Fruit fly (Drosophila melanogaster) whole organism, embryonic: ENCODE measurements around the gene Pp1alpha-96A.

Experiments
- Bteb2 ChIP-seq: fragments of 200-800 bp; sonication (Bioruptor generic); optimal IDR thresholded peaks from 2 replicates; lab custom pipeline; 2016; ENCODE audit warnings: missing biosample characterization, missing genetic modification characterization
- CG10431 ChIP-seq: fragments of 200-800 bp; sonication (Bioruptor generic); optimal IDR thresholded peaks from 3 replicates; lab custom pipeline; 2018; ENCODE audit warnings: missing biosample characterization, mild to moderate bottlenecking, missing genetic modification characterization
- CG11723 ChIP-seq: fragments of 200-800 bp; sonication (Bioruptor generic); optimal IDR thresholded peaks from 2 replicates; lab custom pipeline; 2017; ENCODE audit warnings: missing biosample characterization, mild to moderate bottlenecking, missing genetic modification characterization
- CG12942 ChIP-seq: fragments of 200-800 bp; sonication (Bioruptor generic); optimal IDR thresholded peaks from 3 replicates; lab custom pipeline; 2016; ENCODE audit warnings: missing biosample characterization, missing genetic modification characterization
- CG13287 ChIP-seq: fragments of 200-800 bp; sonication (Bioruptor generic); IDR thresholded peaks from 2 replicates; pipeline ENCODE4 v1.3.6; 2022; ENCODE audit warnings: missing biosample characterization, missing genetic modification characterization; ENCODE audit not compliant: partially characterized antibody
- CG13624 ChIP-seq: fragments of 200-800 bp; sonication (Bioruptor generic); optimal IDR thresholded peaks from 2 replicates; lab custom pipeline; 2016; ENCODE audit warnings: missing biosample characterization, missing genetic modification characterization
- CG13894 ChIP-seq: fragments of 200-800 bp; sonication (Bioruptor generic); optimal IDR thresholded peaks from 3 replicates; lab custom pipeline; 2018; ENCODE audit warnings: missing biosample characterization, mild to moderate bottlenecking, missing genetic modification characterization, moderate library complexity
- CG14710 ChIP-seq: fragments of 200-800 bp; sonication (Bioruptor generic); optimal IDR thresholded peaks from 3 replicates; lab custom pipeline; 2019; ENCODE audit warnings: missing biosample characterization, mild to moderate bottlenecking, missing genetic modification characterization, moderate library complexity
- CG15269 ChIP-seq: fragments of 200-800 bp; sonication (Bioruptor generic); optimal IDR thresholded peaks from 2 replicates; lab custom pipeline; 2018; ENCODE audit warnings: missing biosample characterization, mild to moderate bottlenecking, missing genetic modification characterization, moderate library complexity
- CG17361 ChIP-seq: fragments of 200-800 bp; sonication (Bioruptor generic); IDR thresholded peaks from 3 replicates; pipeline ENCODE4 v1.3.6; 2022; ENCODE audit warnings: missing biosample characterization, missing genetic modification characterization
- CG18619 ChIP-seq: fragments of 200-800 bp; sonication (Bioruptor generic); optimal IDR thresholded peaks from 3 replicates; lab custom pipeline; 2017; ENCODE audit warnings: missing biosample characterization, mild to moderate bottlenecking, missing genetic modification characterization
- CG30020 ChIP-seq: fragments of 200-800 bp; optimal IDR thresholded peaks from 2 replicates; lab custom pipeline; 2019; ENCODE audit warnings: missing biosample characterization, mild to moderate bottlenecking, missing genetic modification characterization, moderate library complexity
- CG31224 ChIP-seq: fragments of 200-800 bp; sonication (Bioruptor generic); IDR thresholded peaks from 2 replicates; pipeline ENCODE4 v1.3.6; 2022; ENCODE audit warnings: missing biosample characterization, missing genetic modification characterization
- CG32532 ChIP-seq: fragments of 200-800 bp; sonication (Bioruptor generic); IDR thresholded peaks from 2 replicates; pipeline ENCODE4 v1.3.6; 2022; ENCODE audit warnings: missing biosample characterization, missing genetic modification characterization
- CG3281 ChIP-seq: fragments of 200-800 bp; sonication (Bioruptor generic); optimal IDR thresholded peaks from 3 replicates; lab custom pipeline; 2017; ENCODE audit warnings: missing biosample characterization, mild to moderate bottlenecking, missing genetic modification characterization
- CG43689 ChIP-seq: fragments of 200-800 bp; sonication (Bioruptor generic); IDR thresholded peaks from 2 replicates; pipeline ENCODE4 v1.3.6; 2022; ENCODE audit warnings: missing biosample characterization, missing genetic modification characterization
- CG7745 ChIP-seq: fragments of 200-800 bp; sonication (Bioruptor generic); optimal IDR thresholded peaks from 2 replicates; lab custom pipeline; 2018; ENCODE audit warnings: missing biosample characterization, mild to moderate bottlenecking, missing genetic modification characterization, moderate library complexity
- CG7928 ChIP-seq: fragments of 200-800 bp; sonication (Bioruptor generic); optimal IDR thresholded peaks from 2 replicates; lab custom pipeline; 2017; ENCODE audit warnings: missing biosample characterization, mild to moderate bottlenecking, missing genetic modification characterization
- CG7963 ChIP-seq: fragments of 200-800 bp; sonication (Bioruptor generic); IDR thresholded peaks from 3 replicates; pipeline ENCODE4 v1.3.6; 2022; ENCODE audit warnings: missing biosample characterization, missing genetic modification characterization; ENCODE audit not compliant: partially characterized antibody
- Fer3 ChIP-seq: fragments of 200-800 bp; sonication (Bioruptor generic); optimal IDR thresholded peaks from 2 replicates; lab custom pipeline; 2018; ENCODE audit warnings: missing biosample characterization, mild to moderate bottlenecking, missing genetic modification characterization, moderate library complexity
- Gug ChIP-seq: fragments of 200-800 bp; sonication (Bioruptor generic); IDR thresholded peaks from 4 replicates; pipeline ENCODE4 v1.3.6; 2022; ENCODE audit warnings: missing biosample characterization, missing genetic modification characterization
- HLH4C ChIP-seq: fragments of 200-800 bp; sonication (Bioruptor generic); IDR thresholded peaks from 3 replicates; pipeline ENCODE4 v1.3.6; 2022; ENCODE audit warnings: missing biosample characterization, missing genetic modification characterization; ENCODE audit not compliant: partially characterized antibody
- Med ChIP-seq: fragments of 200-800 bp; sonication (Bioruptor generic); peaks from one replicate; lab custom pipeline; 2016; ENCODE audit warnings: missing biosample characterization, missing genetic modification characterization, mild to moderate bottlenecking, inconsistent platforms, moderate library complexity
- NFAT ChIP-seq: fragments of 200-800 bp; sonication (Bioruptor generic); IDR thresholded peaks from 2 replicates; pipeline ENCODE4 v1.3.6; 2022; ENCODE audit warnings: missing biosample characterization, missing genetic modification characterization
- abd-A ChIP-seq: fragments of 200-800 bp; sonication (Bioruptor generic); optimal IDR thresholded peaks from 3 replicates; lab custom pipeline; 2019; ENCODE audit warnings: missing biosample characterization, mild to moderate bottlenecking, missing genetic modification characterization, moderate library complexity
- al ChIP-seq: fragments of 200-800 bp; sonication (Bioruptor generic); IDR thresholded peaks from 2 replicates; pipeline ENCODE4 v1.3.6; 2022; ENCODE audit warnings: missing biosample characterization, missing genetic modification characterization
- ato ChIP-seq: fragments of 200-800 bp; sonication (Bioruptor generic); IDR thresholded peaks from 2 replicates; pipeline ENCODE4 v1.3.6; 2022; ENCODE audit warnings: missing biosample characterization, missing genetic modification characterization; ENCODE audit not compliant: partially characterized antibody
- bcd ChIP-seq: fragments of 200-800 bp; sonication (Bioruptor generic); optimal IDR thresholded peaks from 2 replicates; lab custom pipeline; 2017; ENCODE audit warnings: missing biosample characterization, mild to moderate bottlenecking, missing genetic modification characterization
- bowl ChIP-seq: fragments of 200-800 bp; sonication (Bioruptor generic); IDR thresholded peaks from 2 replicates; pipeline ENCODE4 v1.3.6; 2022; ENCODE audit warnings: missing biosample characterization, missing genetic modification characterization
- cg ChIP-seq: fragments of 200-800 bp; sonication (Bioruptor generic); optimal IDR thresholded peaks from 3 replicates; lab custom pipeline; 2019; ENCODE audit warnings: missing biosample characterization, mild to moderate bottlenecking, missing genetic modification characterization, moderate library complexity
- dati ChIP-seq: fragments of 200-800 bp; sonication (Bioruptor generic); IDR thresholded peaks from 2 replicates; pipeline ENCODE4 v1.3.6; 2022; ENCODE audit warnings: missing biosample characterization, missing genetic modification characterization
- disco-r ChIP-seq: fragments of 200-800 bp; sonication (Bioruptor generic); optimal IDR thresholded peaks from 2 replicates; lab custom pipeline; 2016; ENCODE audit warnings: missing biosample characterization, missing genetic modification characterization
- en ChIP-seq: fragments of 200-800 bp; sonication (Bioruptor generic); optimal IDR thresholded peaks from 2 replicates; lab custom pipeline; 2016; ENCODE audit warnings: missing biosample characterization, missing genetic modification characterization
- eyg ChIP-seq: fragments of 200-800 bp; sonication (Bioruptor generic); optimal IDR thresholded peaks from 3 replicates; lab custom pipeline; 2016; ENCODE audit warnings: missing biosample characterization, missing genetic modification characterization
- ham ChIP-seq: fragments of 200-800 bp; sonication (Bioruptor generic); IDR thresholded peaks from 2 replicates; pipeline ENCODE4 v1.3.6; 2022; ENCODE audit warnings: missing biosample characterization, missing genetic modification characterization
- her ChIP-seq: fragments of 200-800 bp; sonication (Bioruptor generic); optimal IDR thresholded peaks from 2 replicates; lab custom pipeline; 2016; ENCODE audit warnings: missing biosample characterization, missing genetic modification characterization
- hth ChIP-seq: fragments of >200 bp; optimal IDR thresholded peaks from 2 replicates; lab custom pipeline; 2017; ENCODE audit warnings: inconsistent platforms
- kah ChIP-seq: fragments of 200-800 bp; sonication (Bioruptor generic); optimal IDR thresholded peaks from 2 replicates; lab custom pipeline; 2018; ENCODE audit warnings: missing biosample characterization, mild to moderate bottlenecking, missing genetic modification characterization
- maf-S ChIP-seq: fragments of 200-800 bp; sonication (Bioruptor generic); optimal IDR thresholded peaks from 2 replicates; lab custom pipeline; 2016; ENCODE audit warnings: missing biosample characterization, missing genetic modification characterization
- otp ChIP-seq: fragments of 200-800 bp; sonication (Bioruptor generic); IDR thresholded peaks from 3 replicates; pipeline ENCODE4, ENCODE4 v1.3.6; 2022; ENCODE audit warnings: missing biosample characterization, missing genetic modification characterization
- p53 ChIP-seq: fragments of 200-800 bp; sonication (Bioruptor generic); optimal IDR thresholded peaks from 2 replicates; lab custom pipeline; 2016; ENCODE audit warnings: missing biosample characterization, missing genetic modification characterization
- ranshi ChIP-seq: fragments of 200-800 bp; sonication (Bioruptor generic); IDR thresholded peaks from 2 replicates; pipeline ENCODE4 v1.3.6; 2022; ENCODE audit warnings: missing biosample characterization, missing genetic modification characterization
- run ChIP-seq: fragments of 200-800 bp; sonication (Bioruptor generic); optimal IDR thresholded peaks from 3 replicates; lab custom pipeline; 2018; ENCODE audit warnings: missing biosample characterization, mild to moderate bottlenecking, missing genetic modification characterization
- sc ChIP-seq, 3 experiments: fragments of >200 bp in 2 of 3; fragments of 200-800 bp in 1 of 3; sonication (Bioruptor generic) in 1 of 3; optimal IDR thresholded peaks; 2 replicates in 2 of 3; 3 replicates in 1 of 3; lab custom pipeline; 2017; ENCODE audit warnings: mild to moderate bottlenecking in 1 of 3, missing biosample characterization in 1 of 3, missing genetic modification characterization in 1 of 3, missing genetic modification reagents in 1 of 3
- schlank ChIP-seq: fragments of 200-800 bp; sonication (Bioruptor generic); optimal IDR thresholded peaks from 2 replicates; lab custom pipeline; 2018; ENCODE audit warnings: missing biosample characterization, mild to moderate bottlenecking, missing genetic modification characterization
- scrt ChIP-seq: fragments of 200-800 bp; sonication (Bioruptor generic); optimal IDR thresholded peaks from 2 replicates; lab custom pipeline; 2018; ENCODE audit warnings: missing biosample characterization, mild to moderate bottlenecking, missing genetic modification characterization, moderate library complexity
- ssp ChIP-seq: fragments of 200-800 bp; sonication (Bioruptor generic); IDR thresholded peaks from 2 replicates; pipeline ENCODE4 v1.3.6; 2022; ENCODE audit warnings: missing biosample characterization, missing genetic modification characterization
- toy ChIP-seq: fragments of 200-800 bp; sonication (Bioruptor generic); IDR thresholded peaks from 2 replicates; pipeline ENCODE4 v1.3.6; 2022; ENCODE audit warnings: missing biosample characterization, missing genetic modification characterization
- trh ChIP-seq: fragments of 200-800 bp; sonication (Bioruptor generic); optimal IDR thresholded peaks from 2 replicates; lab custom pipeline; 2016; ENCODE audit warnings: missing biosample characterization, missing genetic modification characterization
- zen ChIP-seq: fragments of 200-800 bp; sonication (Bioruptor generic); optimal IDR thresholded peaks from 3 replicates; lab custom pipeline; 2018; ENCODE audit warnings: missing biosample characterization, mild to moderate bottlenecking, missing genetic modification characterization, moderate library complexity

Gene Pp1alpha-96A

DNA sequence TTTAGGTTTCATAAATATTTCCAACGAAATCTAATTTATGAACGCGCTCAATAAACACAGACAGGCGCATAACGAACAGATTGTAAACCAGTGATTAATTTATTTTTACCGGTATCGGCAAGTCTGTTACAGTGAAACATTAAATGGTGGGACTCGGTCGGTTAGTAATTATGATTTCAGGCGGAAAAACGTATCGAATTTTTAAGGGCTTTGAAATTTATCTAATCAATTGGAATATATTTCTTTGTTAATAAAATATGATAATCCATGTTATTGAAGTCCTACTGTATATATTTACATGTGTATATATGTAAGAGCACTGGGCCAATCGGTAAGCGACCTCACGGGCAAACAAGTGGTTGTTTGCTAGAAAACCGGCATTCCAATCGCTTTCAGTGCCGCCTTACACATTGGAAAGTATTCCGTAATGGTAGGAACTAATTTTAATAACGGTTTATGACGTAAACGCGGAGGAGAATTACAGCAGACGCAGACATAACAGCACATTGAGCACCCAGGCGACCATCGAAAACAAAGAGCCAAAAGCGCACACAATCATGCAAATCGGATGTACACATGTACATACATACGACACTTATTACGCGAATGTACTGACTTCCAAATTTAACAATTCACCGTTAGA is 25.1 kb downstream of the Pp1alpha-96A start (continued):
- TF ChIP-seq CG7745, result no peak
- TF ChIP-seq CG12942, result peak; percentile 89
- peak; percentile 95 for TF ChIP-seq al (GFP tag; lab: Robert Waterston, UW)
- peak; percentile 92 for TF ChIP-seq bcd (GFP tag; lab: Kevin White, UChicago)
- peak; percentile 19 for TF ChIP-seq CG14710 (tag; lab: Kevin White, UChicago)
- peak; percentile 71 for TF ChIP-seq maf-S
- TF ChIP-seq CG13624 (GFP tag; lab: Kevin White, UChicago), result no peak
- no peak for TF ChIP-seq CG30020
- peak; percentile 47 for TF ChIP-seq en (GFP tag; lab: Kevin White, UChicago)
- peak; percentile 94 for TF ChIP-seq ranshi (GFP tag; lab: Robert Waterston, UW)
- TF ChIP-seq schlank (tag; lab: Kevin White, UChicago), result peak; percentile 83
- TF ChIP-seq CG7928 (GFP tag; lab: Kevin White, UChicago), result peak; percentile 63
- TF ChIP-seq CG11723 (GFP tag; lab: Kevin White, UChicago), result peak; percentile 83
- peak; percentile 13 for TF ChIP-seq eyg (GFP tag; lab: Kevin White, UChicago)
- TF ChIP-seq CG10431 (GFP tag; lab: Kevin White, UChicago), result peak; percentile 68
- peak; percentile 98 for TF ChIP-seq CG15269 (tag; lab: Kevin White, UChicago)
- TF ChIP-seq NFAT (GFP tag; lab: Robert Waterston, UW), result peak; percentile 98
- no peak for TF ChIP-seq cg (GFP tag; lab: Kevin White, UChicago)
- peak; percentile 95 for TF ChIP-seq Gug (GFP tag; lab: Robert Waterston, UW)
- peak; percentile 82 for TF ChIP-seq kah (GFP tag; lab: Kevin White, UChicago)
- peak; percentile 67 for TF ChIP-seq disco-r
- no peak for TF ChIP-seq hth (lab: Kevin White, UChicago)
- TF ChIP-seq CG31224 (GFP tag; lab: Robert Waterston, UW), result peak; percentile 89
- peak; percentile 69; the same call in 1 of the 2 replicates for TF ChIP-seq dati (GFP tag; lab: Robert Waterston, UW)
- TF ChIP-seq ato (GFP tag; lab: Robert Waterston, UW), result no peak
- TF ChIP-seq Fer3, result peak; percentile 91
- peak; percentile 98 for TF ChIP-seq CG32532 (GFP tag; lab: Robert Waterston, UW)
- peak; percentile 82 for TF ChIP-seq ssp (GFP tag; lab: Robert Waterston, UW)
- TF ChIP-seq trh (GFP tag; lab: Kevin White, UChicago), result peak; percentile 79
- TF ChIP-seq p53 (GFP tag; lab: Kevin White, UChicago), result peak; percentile 17
- TF ChIP-seq CG13894, result peak; percentile 90
- TF ChIP-seq ham (GFP tag; lab: Robert Waterston, UW), result peak; percentile 83
- peak; percentile 95 for TF ChIP-seq bowl (GFP tag; lab: Robert Waterston, UW)
- peak; percentile 80 for TF ChIP-seq run
- peak; percentile 87 for TF ChIP-seq CG3281 (GFP tag; lab: Kevin White, UChicago)
- TF ChIP-seq abd-A (tag; lab: Kevin White, UChicago), result no peak
- peak; percentile 91 for TF ChIP-seq CG18619 (GFP tag; lab: Kevin White, UChicago)
- peak; percentile 93 for TF ChIP-seq toy (GFP tag; lab: Robert Waterston, UW)
- peak; percentile 99 for TF ChIP-seq Med (GFP tag; lab: Kevin White, UChicago)
- peak; percentile 88 for TF ChIP-seq zen (tag; lab: Kevin White, UChicago)
- TF ChIP-seq CG13287 (GFP tag; lab: Robert Waterston, UW), result no peak
- peak; percentile 94 for TF ChIP-seq otp
- no peak; the same call in 1 of the 3 replicates for TF ChIP-seq CG17361
- TF ChIP-seq Bteb2 (GFP tag; lab: Kevin White, UChicago), result peak; percentile 93
- TF ChIP-seq HLH4C, result no peak
- peak; percentile 73 for TF ChIP-seq her
- TF ChIP-seq scrt (GFP tag; lab: Kevin White, UChicago), result no peak
- peak; percentile 95 for TF ChIP-seq CG43689
- TF ChIP-seq CG7963 (GFP tag; lab: Robert Waterston, UW), result no peak
- no peak for TF ChIP-seq sc (optimal IDR thresholded peaks at IDR 0.05; lab: Kevin White, UChicago)
- peak; percentile 59 for TF ChIP-seq sc (GFP tag; optimal IDR thresholded peaks at IDR 0.05; lab: Kevin White, UChicago)
